Fruit fly (Drosophila melanogaster) whole organism, wandering third instar larva: ENCODE data around the gene Shmt.

Source experiments
- CG32264 ChIP-seq: fragments of 200-800 bp; sonication (Bioruptor generic); optimal IDR thresholded peaks from 2 replicates; lab custom pipeline; 2016; ENCODE audit warnings: missing biosample characterization, missing genetic modification characterization
- Dfd ChIP-seq: fragments of >200 bp; optimal IDR thresholded peaks from 2 replicates; lab custom pipeline; 2017; ENCODE audit warnings: missing biosample characterization, missing genetic modification characterization
- Hr83 ChIP-seq: fragments of 200-300 bp; sonication (Bioruptor generic); optimal IDR thresholded peaks from 2 replicates; lab custom pipeline; 2016; ENCODE audit warnings: missing biosample characterization, mild to moderate bottlenecking, missing genetic modification characterization, moderate library complexity; ENCODE audit not compliant: poor library complexity, severe bottlenecking
- brk ChIP-seq: fragments of 200-800 bp; sonication (Bioruptor generic); optimal IDR thresholded peaks from 2 replicates; lab custom pipeline; 2016; ENCODE audit warnings: missing biosample characterization, mild to moderate bottlenecking, missing genetic modification characterization
- fru ChIP-seq: fragments of 200-800 bp; sonication (Bioruptor generic); optimal IDR thresholded peaks from 3 replicates; lab custom pipeline; 2016; ENCODE audit warnings: missing biosample characterization, mild to moderate bottlenecking, missing genetic modification characterization
- jim ChIP-seq: fragments of 175-275, 200-325 bp; sonication (Bioruptor generic); optimal IDR thresholded peaks from 2 replicates; lab custom pipeline; 2016; ENCODE audit warnings: missing biosample characterization, mild to moderate bottlenecking, missing genetic modification characterization
- pan ChIP-seq: fragments of >200 bp; optimal IDR thresholded peaks from 2 replicates; lab custom pipeline; 2017
- psq ChIP-seq: fragments of 200-800 bp; sonication (Bioruptor generic); optimal IDR thresholded peaks from 3 replicates; lab custom pipeline; 2017; ENCODE audit warnings: missing biosample characterization, mild to moderate bottlenecking, missing genetic modification characterization, moderate library complexity
- sv ChIP-seq: fragments of 200-800 bp; sonication (Bioruptor generic); optimal IDR thresholded peaks from 3 replicates; lab custom pipeline; 2016; ENCODE audit warnings: missing biosample characterization, missing genetic modification characterization
- usp ChIP-seq: fragments of >200 bp; optimal IDR thresholded peaks from 2 replicates; lab custom pipeline; 2017; ENCODE audit warnings: missing biosample characterization, missing genetic modification characterization

DNA sequence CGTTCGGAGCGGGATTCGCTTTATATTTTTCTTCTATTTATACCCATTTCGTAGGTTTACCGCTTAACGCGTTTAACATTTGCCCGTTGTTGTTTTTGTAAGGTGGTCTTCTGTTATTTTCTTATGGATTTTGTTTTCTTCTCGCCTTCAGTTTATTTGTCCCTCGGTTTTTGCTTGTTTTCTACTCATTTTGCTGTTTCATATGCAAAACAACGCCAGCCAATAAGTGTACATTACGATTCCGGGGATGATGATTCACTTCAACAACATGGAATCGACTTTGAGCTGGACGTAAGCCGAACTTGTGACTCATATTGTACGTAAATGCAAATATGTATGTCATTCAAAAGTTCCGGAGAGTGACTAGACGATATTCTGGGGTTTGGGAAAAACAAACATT is 24.1 kb downstream of the Shmt start:
- TF ChIP-seq Dfd (GFP tag; lab: Kevin White, UChicago) (no peak), psq (GFP tag; lab: Kevin White, UChicago) (no peak), brk (GFP tag; lab: Kevin White, UChicago) (no peak), Hr83 (no peak), fru (GFP tag; lab: Kevin White, UChicago) (no peak), jim (GFP tag; lab: Kevin White, UChicago) (no peak), sv (GFP tag; lab: Kevin White, UChicago) (no peak), pan (lab: Kevin White, UChicago) (no peak), usp (GFP tag; lab: Kevin White, UChicago) (no peak), CG32264 (GFP tag; lab: Kevin White, UChicago) (no peak)
